Worm (Caenorhabditis elegans) whole organism, young adult: ENCODE results near the gene AH10.4.

ENCODE experiments used
- ZK185.1 ChIP-seq: sonication (generic microtip); optimal IDR thresholded peaks from 2 replicates; lab custom pipeline; 2016; ENCODE audit warnings: mild to moderate bottlenecking, missing genetic modification characterization, missing compliant biosample characterization; ENCODE audit not compliant: poor library complexity, severe bottlenecking
- lir-1 ChIP-seq: fragments of 200-800 bp; sonication (Bioruptor generic); conservative IDR thresholded peaks from 2 replicates; pipeline ENCODE4 v1.3.6; 2022; ENCODE audit warnings: missing genetic modification reagents, missing genetic modification characterization, missing compliant biosample characterization
- pha-4 ChIP-seq: fragments of 150-350 bp; sonication (generic microtip); optimal IDR thresholded peaks from 2 replicates; lab custom pipeline; 2014; ENCODE audit warnings: missing biosample characterization, missing genetic modification reagents, missing genetic modification characterization

- TF ChIP-seq ZK185.1 (tag; lab: Kevin White, UChicago) (no peak), pha-4 (no peak), lir-1 (GFP tag; lab: Robert Waterston, UW) (no peak)
Observed at ce11 chrV:14176572-14176971, 38.9 kb upstream of the AH10.4 start.
